Worm (Caenorhabditis elegans) whole organism, young adult: ENCODE measurements around the gene dsb-2.

Experiments
- C06A6.2 ChIP-seq: fragments of 200-800 bp; sonication (Bioruptor generic); conservative IDR thresholded peaks from 2 replicates; pipeline ENCODE4 v1.3.6; 2022; ENCODE audit warnings: missing genetic modification characterization, missing compliant biosample characterization
- C17E4.6 ChIP-seq: fragments of 200-800 bp; sonication (Bioruptor generic); IDR thresholded peaks from 2 replicates; pipeline ENCODE4 v1.3.6; 2022; ENCODE audit warnings: missing genetic modification reagents, missing genetic modification characterization, missing compliant biosample characterization
- F39B2.1 ChIP-seq: fragments of 200-800 bp; sonication (Bioruptor generic); IDR thresholded peaks from 2 replicates; pipeline ENCODE4 v1.3.6; 2022; ENCODE audit warnings: missing genetic modification reagents, missing genetic modification characterization, missing compliant biosample characterization
- F57A8.1 ChIP-seq: fragments of 200-800 bp; sonication (Bioruptor generic); optimal IDR thresholded peaks from 2 replicates; lab custom pipeline; 2018; ENCODE audit warnings: mild to moderate bottlenecking, missing genetic modification characterization, moderate library complexity, missing compliant biosample characterization
- Y53G8AR.9 ChIP-seq: fragments of 200-800 bp; sonication (Bioruptor generic); conservative IDR thresholded peaks from 2 replicates; pipeline ENCODE4 v1.3.6; 2022; ENCODE audit warnings: missing genetic modification reagents, missing genetic modification characterization, missing compliant biosample characterization
- atf-7 ChIP-seq: sonication (generic microtip); optimal IDR thresholded peaks from 2 replicates; lab custom pipeline; 2017; ENCODE audit warnings: mild to moderate bottlenecking, missing genetic modification characterization, missing compliant biosample characterization
- athp-1 ChIP-seq: sonication (generic microtip); optimal IDR thresholded peaks from 2 replicates; lab custom pipeline; 2017; ENCODE audit warnings: mild to moderate bottlenecking, missing genetic modification characterization, missing compliant biosample characterization
- attf-3 ChIP-seq: fragments of 200-800 bp; sonication (Bioruptor generic); conservative IDR thresholded peaks from 2 replicates; pipeline ENCODE4 v1.3.6; 2022; ENCODE audit warnings: missing genetic modification reagents, missing genetic modification characterization, missing compliant biosample characterization
- bed-1 ChIP-seq: fragments of 200-800 bp; sonication (Bioruptor generic); IDR thresholded peaks from 2 replicates; pipeline ENCODE4 v1.3.6; 2022; ENCODE audit warnings: missing genetic modification reagents, missing genetic modification characterization, missing compliant biosample characterization
- bed-2 ChIP-seq: fragments of 200-800 bp; sonication (Bioruptor generic); IDR thresholded peaks from 2 replicates; pipeline ENCODE4 v1.3.6; 2022; ENCODE audit warnings: missing genetic modification reagents, missing genetic modification characterization, missing compliant biosample characterization
- cebp-1 ChIP-seq, 2 experiments: fragments of 200-800 bp in 1 of 2; sonication (Bioruptor generic) in 1 of 2; sonication (generic microtip) in 1 of 2; IDR thresholded peaks in 1 of 2; optimal IDR thresholded peaks in 1 of 2; 2 replicates each; pipeline versions ENCODE4 v1.3.6 to Lab custom; 2017 to 2022; ENCODE audit warnings: missing compliant biosample characterization in 2 of 2, missing genetic modification characterization in 2 of 2, mild to moderate bottlenecking in 1 of 2, missing genetic modification reagents in 1 of 2, moderate library complexity in 1 of 2
- ceh-100 ChIP-seq: fragments of 200-800 bp; sonication (Bioruptor generic); IDR thresholded peaks from 2 replicates; pipeline ENCODE4 v1.3.6; 2022; ENCODE audit warnings: missing genetic modification reagents, missing genetic modification characterization, missing compliant biosample characterization
- ceh-79 ChIP-seq: sonication (generic microtip); optimal IDR thresholded peaks from 2 replicates; lab custom pipeline; 2017; ENCODE audit warnings: mild to moderate bottlenecking, missing genetic modification characterization, missing compliant biosample characterization
- ceh-91 ChIP-seq: fragments of 200-800 bp; sonication (Bioruptor generic); IDR thresholded peaks from 2 replicates; pipeline ENCODE4 v1.3.6; 2022; ENCODE audit warnings: missing genetic modification reagents, missing genetic modification characterization, missing compliant biosample characterization
- dox-1 ChIP-seq: fragments of 200-800 bp; sonication (Bioruptor generic); IDR thresholded peaks from 2 replicates; pipeline ENCODE4 v1.3.6; 2022; ENCODE audit warnings: missing genetic modification reagents, missing genetic modification characterization, missing compliant biosample characterization
- dpff-1 ChIP-seq: sonication (generic microtip); optimal IDR thresholded peaks from 2 replicates; lab custom pipeline; 2017; ENCODE audit warnings: mild to moderate bottlenecking, missing genetic modification characterization, missing compliant biosample characterization
- efl-1 ChIP-seq: fragments of 150-350 bp; optimal IDR thresholded peaks from 2 replicates; lab custom pipeline; 2014; ENCODE audit warnings: missing biosample characterization, missing genetic modification reagents, missing genetic modification characterization
- egrh-3 ChIP-seq: fragments of 200-800 bp; sonication (Bioruptor generic); IDR thresholded peaks from 2 replicates; pipeline ENCODE4 v1.3.6; 2022; ENCODE audit warnings: missing genetic modification reagents, missing genetic modification characterization, missing compliant biosample characterization
- ets-4 ChIP-seq: fragments of 200-800 bp; sonication (Bioruptor generic); optimal IDR thresholded peaks from 2 replicates; lab custom pipeline; 2018; ENCODE audit warnings: mild to moderate bottlenecking, missing genetic modification characterization, missing compliant biosample characterization
- fkh-3 ChIP-seq: sonication (generic microtip); optimal IDR thresholded peaks from 2 replicates; lab custom pipeline; 2016; ENCODE audit warnings: mild to moderate bottlenecking, missing genetic modification characterization, missing compliant biosample characterization
- let-526 ChIP-seq: fragments of 200-800 bp; sonication (Bioruptor generic); IDR thresholded peaks from 2 replicates; pipeline ENCODE4 v1.3.6; 2022; ENCODE audit warnings: missing genetic modification reagents, missing genetic modification characterization, missing compliant biosample characterization
- lin-35 ChIP-seq, 3 experiments: fragments of 150-350 bp in 2 of 3; sonication (generic microtip) in 1 of 3; optimal IDR thresholded peaks; 2 replicates each; lab custom pipeline; 2014 to 2018; ENCODE audit warnings: missing biosample characterization in 3 of 3, missing genetic modification characterization in 3 of 3, missing genetic modification reagents in 3 of 3
- lin-40 ChIP-seq: sonication (generic microtip); optimal IDR thresholded peaks from 2 replicates; lab custom pipeline; 2016; ENCODE audit warnings: missing genetic modification characterization, mild to moderate bottlenecking, missing compliant biosample characterization, missing genotype, missing genetic modification reagents
- lin-54 ChIP-seq: fragments of 200-800 bp; sonication (Bioruptor generic); optimal IDR thresholded peaks from 2 replicates; lab custom pipeline; 2018; ENCODE audit warnings: mild to moderate bottlenecking, missing genetic modification characterization, missing compliant biosample characterization
- mes-4 ChIP-seq: sonication (generic microtip); optimal IDR thresholded peaks from 2 replicates; lab custom pipeline; 2016; ENCODE audit warnings: missing genotype, missing genetic modification characterization, missing compliant biosample characterization
- mxl-1 ChIP-seq: sonication (generic microtip); optimal IDR thresholded peaks from 2 replicates; lab custom pipeline; 2016; ENCODE audit warnings: missing genetic modification characterization, missing compliant biosample characterization
- nfyb-1 ChIP-seq: fragments of 200-800 bp; sonication (Bioruptor generic); IDR thresholded peaks from 2 replicates; pipeline ENCODE4 v1.3.6; 2022; ENCODE audit warnings: missing genetic modification reagents, missing genetic modification characterization, missing compliant biosample characterization
- nhr-179 ChIP-seq: sonication (generic microtip); optimal IDR thresholded peaks from 2 replicates; lab custom pipeline; 2016; ENCODE audit warnings: mild to moderate bottlenecking, missing genetic modification characterization, missing compliant biosample characterization
- nhr-90 ChIP-seq: sonication (generic microtip); optimal IDR thresholded peaks from 2 replicates; lab custom pipeline; 2016; ENCODE audit warnings: missing genotype, mild to moderate bottlenecking, missing genetic modification characterization, missing compliant biosample characterization
- pha-4 ChIP-seq: fragments of 150-350 bp; sonication (generic microtip); optimal IDR thresholded peaks from 2 replicates; lab custom pipeline; 2014; ENCODE audit warnings: missing biosample characterization, missing genetic modification reagents, missing genetic modification characterization
- rec-8 ChIP-seq, 2 experiments: sonication (generic microtip); optimal IDR thresholded peaks; 2 replicates each; lab custom pipeline; 2016; ENCODE audit warnings: mild to moderate bottlenecking in 2 of 2, missing genetic modification characterization in 2 of 2, missing genetic modification reagents in 2 of 2, missing genotype in 2 of 2, missing biosample characterization in 1 of 2, missing compliant biosample characterization in 1 of 2, moderate library complexity in 1 of 2
- repo-1 ChIP-seq: sonication (generic microtip); optimal IDR thresholded peaks from 2 replicates; lab custom pipeline; 2017; ENCODE audit warnings: mild to moderate bottlenecking, missing genetic modification characterization, missing compliant biosample characterization
- snpc-1.1 ChIP-seq: sonication (generic microtip); optimal IDR thresholded peaks from 2 replicates; lab custom pipeline; 2017; ENCODE audit warnings: missing genetic modification characterization, mild to moderate bottlenecking, missing compliant biosample characterization, antibody characterized with exemption, moderate library complexity, missing genotype, missing genetic modification reagents; ENCODE audit not compliant: insufficient read depth
- snpc-1.3 ChIP-seq: sonication (generic microtip); optimal IDR thresholded peaks from 2 replicates; lab custom pipeline; 2017; ENCODE audit warnings: missing genetic modification characterization, mild to moderate bottlenecking, missing compliant biosample characterization, antibody characterized with exemption, moderate library complexity, missing genotype, missing genetic modification reagents; ENCODE audit not compliant: insufficient read depth
- snpc-3.4 ChIP-seq: sonication (generic microtip); optimal IDR thresholded peaks from 2 replicates; lab custom pipeline; 2017; ENCODE audit warnings: missing genetic modification characterization, mild to moderate bottlenecking, missing compliant biosample characterization, antibody characterized with exemption, moderate library complexity, missing genotype, missing genetic modification reagents
- snpc-4 ChIP-seq, 5 experiments: fragments of 150-350 bp in 1 of 5; sonication (generic microtip) in 4 of 5; optimal IDR thresholded peaks; 2 replicates each; lab custom pipeline; 2014 to 2018; ENCODE audit warnings: missing genetic modification characterization in 5 of 5, missing biosample characterization in 3 of 5, antibody characterized with exemption in 2 of 5, mild to moderate bottlenecking in 2 of 5, missing compliant biosample characterization in 2 of 5, missing genotype in 2 of 5, moderate library complexity in 2 of 5, missing genetic modification reagents in 1 of 5
- somi-1 ChIP-seq: fragments of 200-800 bp; sonication (Bioruptor generic); optimal IDR thresholded peaks from 2 replicates; lab custom pipeline; 2018; ENCODE audit warnings: mild to moderate bottlenecking, missing genetic modification characterization, missing compliant biosample characterization
- sptf-2 ChIP-seq: fragments of 200-800 bp; sonication (Bioruptor generic); optimal IDR thresholded peaks from 2 replicates; lab custom pipeline; 2018; ENCODE audit warnings: mild to moderate bottlenecking, missing genetic modification characterization, missing compliant biosample characterization
- tbp1 ChIP-seq: fragments of 200-800 bp; sonication (Bioruptor generic); optimal IDR thresholded peaks from 2 replicates; lab custom pipeline; 2018; ENCODE audit warnings: mild to moderate bottlenecking, missing genetic modification characterization, missing compliant biosample characterization
- zfh-2 ChIP-seq: fragments of 200-800 bp; sonication (Bioruptor generic); conservative IDR thresholded peaks from 2 replicates; pipeline ENCODE4 v1.3.6; 2022; ENCODE audit warnings: missing genetic modification reagents, missing genetic modification characterization, missing compliant biosample characterization
- ztf-18 ChIP-seq: sonication (generic microtip); optimal IDR thresholded peaks from 2 replicates; lab custom pipeline; 2016; ENCODE audit warnings: missing genotype, mild to moderate bottlenecking, missing genetic modification characterization, missing compliant biosample characterization
- ztf-22 ChIP-seq: fragments of 200-800 bp; sonication (Bioruptor generic); optimal IDR thresholded peaks from 2 replicates; lab custom pipeline; 2018; ENCODE audit warnings: mild to moderate bottlenecking, missing genetic modification characterization, moderate library complexity, missing compliant biosample characterization
- ztf-28 ChIP-seq: fragments of 200-800 bp; sonication (Bioruptor generic); IDR thresholded peaks from 2 replicates; pipeline ENCODE4 v1.3.6; 2022; ENCODE audit warnings: missing genetic modification reagents, missing genetic modification characterization, missing compliant biosample characterization
- ztf-3 ChIP-seq: fragments of 200-800 bp; sonication (Bioruptor generic); optimal IDR thresholded peaks from 2 replicates; lab custom pipeline; 2018; ENCODE audit warnings: mild to moderate bottlenecking, missing genetic modification characterization, missing compliant biosample characterization
- ztf-6 ChIP-seq: fragments of 200-800 bp; sonication (Bioruptor generic); IDR thresholded peaks from 2 replicates; pipeline ENCODE4 v1.3.6; 2022; ENCODE audit warnings: missing genetic modification reagents, missing genetic modification characterization, missing compliant biosample characterization

dsb-2 gene

DNA sequence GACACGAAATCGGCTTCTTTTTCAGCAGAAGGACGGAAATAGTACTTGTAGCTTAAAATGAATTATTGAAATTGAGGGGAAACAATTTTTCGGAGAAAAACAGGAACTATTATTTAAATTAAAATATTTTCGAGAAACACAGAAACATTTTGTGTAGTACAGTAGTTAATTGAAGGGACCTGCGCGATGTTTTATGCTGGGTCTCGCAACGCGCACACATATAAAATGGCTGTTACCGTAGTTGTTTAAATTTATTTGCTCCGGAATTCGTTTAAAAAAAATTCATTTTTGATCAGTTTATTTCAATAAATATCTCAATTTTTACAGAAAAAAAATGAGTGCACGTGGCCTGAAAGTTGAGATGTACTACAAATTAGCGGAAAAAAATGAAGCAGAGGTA, at the start of gene dsb-2 (continued):
- TF ChIP-seq efl-1 (GFP tag; lab: Kevin White, UChicago) = peak; percentile 58
- no peak for TF ChIP-seq let-526 (GFP tag; lab: Robert Waterston, UW)
- TF ChIP-seq snpc-1.3 = peak; percentile 16
- no peak for TF ChIP-seq ets-4 (GFP tag; lab: Kevin White, UChicago)
- TF ChIP-seq lin-40 = no peak
- TF ChIP-seq cebp-1 (GFP tag; IDR thresholded peaks at IDR 0.05; lab: Robert Waterston, UW) = no peak
- TF ChIP-seq cebp-1 (tag; optimal IDR thresholded peaks at IDR 0.05; lab: Kevin White, UChicago) = no peak
- TF ChIP-seq ztf-3 (GFP tag; lab: Kevin White, UChicago) = no peak
- TF ChIP-seq ceh-91 = peak; percentile 72; the same call in 1 of the 2 replicates
- peak; percentile 70; the same call in 1 of the 2 replicates for TF ChIP-seq dox-1
- peak; percentile 84 for TF ChIP-seq lin-54 (GFP tag; lab: Kevin White, UChicago)
- TF ChIP-seq tbp1 (GFP tag; lab: Kevin White, UChicago) = peak; percentile 42
- TF ChIP-seq ztf-22 (GFP tag; lab: Kevin White, UChicago) = no peak
- TF ChIP-seq attf-3 = no peak
- peak; percentile 7 for TF ChIP-seq snpc-4 (GFP tag; optimal IDR thresholded peaks at IDR 0.05; lab: Kevin White, UChicago)
- peak in 1 of 4 experiments; percentile 27 for TF ChIP-seq snpc-4 (tag; optimal IDR thresholded peaks at IDR 0.05; lab: Kevin White, UChicago)
- TF ChIP-seq zfh-2 (GFP tag; lab: Robert Waterston, UW) = no peak
- TF ChIP-seq ztf-6 (GFP tag; lab: Robert Waterston, UW) = no peak
- no peak for TF ChIP-seq bed-1 (GFP tag; lab: Robert Waterston, UW)
- peak; percentile 29 for TF ChIP-seq snpc-3.4 (tag; lab: Kevin White, UChicago)
- peak; percentile 3 for TF ChIP-seq snpc-1.1 (tag; lab: Kevin White, UChicago)
- no peak for TF ChIP-seq mes-4 (tag; lab: Kevin White, UChicago)

DNA sequence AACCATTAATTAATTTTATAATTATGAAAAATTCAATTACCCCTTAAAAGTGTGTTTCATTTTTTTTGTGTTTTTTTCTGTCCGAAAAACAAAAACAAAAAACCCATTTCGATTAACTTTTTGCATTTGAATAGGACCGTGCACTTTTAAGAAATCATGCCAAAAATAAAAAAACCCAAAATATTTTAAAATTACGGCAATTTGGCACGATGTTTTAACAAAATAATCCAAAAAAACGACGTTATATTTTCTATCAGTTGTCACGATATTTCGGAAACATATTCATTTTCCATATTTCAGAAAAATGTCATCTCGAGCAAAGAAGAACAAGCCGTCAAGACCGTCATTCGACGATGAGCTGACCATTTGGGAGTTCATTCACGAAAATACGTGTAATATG, 49.2 kb upstream of the dsb-2 start, which contains the start of gene tebp-1:
tebp-1 (plus strand) TSS at position 301 of the 400 bp plus-strand sequence.
- TF ChIP-seq Y53G8AR.9 = no peak
- no peak for TF ChIP-seq nhr-90
- no peak for TF ChIP-seq sptf-2
- no peak for TF ChIP-seq F57A8.1 (GFP tag; lab: Kevin White, UChicago)
- no peak for TF ChIP-seq C06A6.2 (GFP tag; lab: Robert Waterston, UW)
- no peak for TF ChIP-seq athp-1 (tag; lab: Kevin White, UChicago)
- TF ChIP-seq ceh-100 = no peak
- no peak for TF ChIP-seq ceh-79 (tag; lab: Kevin White, UChicago)
- no peak for TF ChIP-seq bed-2
- TF ChIP-seq ztf-22 (GFP tag; lab: Kevin White, UChicago) = no peak
- TF ChIP-seq nhr-179 (tag; lab: Kevin White, UChicago) = no peak
- TF ChIP-seq egrh-3 = no peak
- TF ChIP-seq ztf-28 = no peak
- TF ChIP-seq lin-35 (GFP tag; optimal IDR thresholded peaks at IDR 0.05; lab: Kevin White, UChicago) = no peak
- no peak for TF ChIP-seq C17E4.6 (GFP tag; lab: Robert Waterston, UW)
- TF ChIP-seq somi-1 = no peak

DNA sequence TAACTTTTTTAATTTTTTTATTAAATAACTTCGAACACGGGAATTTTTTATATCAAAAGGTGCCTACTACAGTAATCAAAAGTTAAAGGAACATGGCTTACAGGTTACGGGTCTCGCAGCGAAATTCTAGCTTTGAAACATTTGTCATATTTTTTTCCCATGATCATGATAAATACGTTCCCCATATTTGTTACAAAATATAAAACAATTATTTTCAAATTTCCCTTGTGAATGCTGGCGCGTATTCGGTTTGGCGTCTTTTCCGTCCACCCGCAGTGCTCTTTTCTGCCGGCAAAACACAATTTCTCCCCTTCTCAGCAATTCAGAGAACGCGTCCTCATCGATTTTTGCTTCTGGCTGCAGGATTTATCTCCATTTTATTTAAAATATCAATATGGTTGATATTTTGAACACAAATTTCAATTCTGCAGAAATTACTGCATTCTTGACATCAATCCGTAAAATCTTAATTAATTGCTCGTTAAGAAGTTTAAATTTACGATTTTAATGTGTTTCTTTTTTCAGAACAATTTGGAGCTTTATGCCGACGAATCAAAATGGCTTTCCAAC, 45.6 kb upstream of the dsb-2 start, which contains the start of gene imb-2:
imb-2 (plus strand) TSS at position 520 of the 570 bp plus-strand sequence.
- TF ChIP-seq ceh-79 (tag; lab: Kevin White, UChicago) (no peak), mxl-1 (no peak), nhr-90 (no peak), pha-4 (tag; lab: Kevin White, UChicago) (no peak), F39B2.1 (GFP tag; lab: Robert Waterston, UW) (no peak), egrh-3 (no peak), rec-8 (tag; optimal IDR thresholded peaks at IDR 0.05; lab: Kevin White, UChicago) (no peak), lin-54 (GFP tag; lab: Kevin White, UChicago) (peak; percentile 68), dpff-1 (no peak), snpc-1.3 (peak; percentile 2), ztf-28 (no peak), repo-1 (tag; lab: Kevin White, UChicago) (no peak), fkh-3 (no peak), ztf-18 (tag; lab: Kevin White, UChicago) (peak; percentile 89), nfyb-1 (GFP tag; lab: Robert Waterston, UW) (no peak), atf-7 (tag; lab: Kevin White, UChicago) (no peak)
